Worm (Caenorhabditis elegans): ENCODE results near the gene Y22D7AL.7.

DNA sequence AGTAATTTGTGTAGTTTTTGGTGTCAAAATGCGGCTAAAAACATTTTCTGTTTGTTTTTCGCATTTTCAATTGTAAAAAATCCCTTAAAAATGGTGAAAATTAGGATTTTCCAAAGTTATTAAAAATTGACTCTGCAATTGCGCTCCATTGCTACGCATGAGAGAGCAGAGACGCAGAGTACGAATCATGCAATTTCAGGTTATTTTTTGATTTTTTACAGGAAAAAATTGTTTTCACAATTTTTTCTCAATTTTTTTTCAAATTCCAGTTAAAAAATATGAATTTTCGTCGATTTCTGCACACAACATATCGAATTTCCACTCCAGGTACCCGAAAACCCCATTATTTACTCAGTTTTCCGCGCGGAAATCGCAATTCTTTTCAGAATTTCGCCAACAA lies 42.9 kb upstream of the Y22D7AL.7 start, which contains the start of gene mtg-1:
- TF ChIP-seq nhr-237 (tag; optimal IDR thresholded peaks at IDR 0.05) (no peak), snpc-4 (tag; optimal IDR thresholded peaks at IDR 0.05) (no peak)
